Worm (Caenorhabditis elegans) whole organism, L3 larva: ENCODE results near the gene fbxb-65.

Experiments used
- elt-2 ChIP-seq: sonication (generic microtip); optimal IDR thresholded peaks from 2 replicates; lab custom pipeline; 2016; ENCODE audit warnings: missing genetic modification reagents, mild to moderate bottlenecking, missing genetic modification characterization, missing compliant biosample characterization
- nfya-1 ChIP-seq: sonication (generic microtip); optimal IDR thresholded peaks from 2 replicates; lab custom pipeline; 2017; ENCODE audit warnings: missing genetic modification characterization, mild to moderate bottlenecking, missing compliant biosample characterization, antibody characterized with exemption, moderate library complexity; ENCODE audit not compliant: insufficient read depth

DNA sequence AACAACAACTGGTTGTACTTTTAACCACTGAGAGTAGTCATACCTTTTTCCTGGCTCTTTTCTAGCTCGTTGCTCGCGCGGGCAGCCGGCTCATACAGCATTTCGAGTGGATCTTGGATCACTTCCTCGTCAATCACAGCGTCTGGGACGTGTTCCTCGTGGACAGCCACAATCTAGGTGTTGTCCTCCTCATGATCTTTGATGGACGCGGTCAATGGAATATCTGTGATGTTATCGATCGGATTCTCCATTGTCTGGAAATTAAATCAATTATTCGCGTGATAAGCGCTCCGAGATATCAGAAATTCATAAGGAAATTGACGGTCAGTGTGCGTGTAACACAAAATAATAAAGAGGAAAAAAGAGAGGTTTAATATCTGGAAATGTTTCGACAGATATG lies 49.5 kb upstream of the fbxb-65 start, which contains the start of gene F21D9.8:
- no peak for TF ChIP-seq elt-2 (tag; lab: Kevin White, UChicago)
- no peak for TF ChIP-seq nfya-1 (tag; lab: Kevin White, UChicago)
